Fruit fly (Drosophila melanogaster) whole organism, embryonic: ENCODE results near the gene CG12948.

Source experiments
- Atf3 ChIP-seq: fragments of 200-800 bp; sonication (Bioruptor generic); optimal IDR thresholded peaks from 3 replicates; lab custom pipeline; 2016; ENCODE audit warnings: missing biosample characterization, missing genetic modification characterization
- CG10321 ChIP-seq: fragments of 200-800 bp; sonication (Bioruptor generic); IDR thresholded peaks from 2 replicates; pipeline ENCODE4 v1.3.6; 2022; ENCODE audit warnings: missing biosample characterization, missing genetic modification characterization
- CG10543 ChIP-seq: fragments of 200-800 bp; sonication (Bioruptor generic); optimal IDR thresholded peaks from 3 replicates; lab custom pipeline; 2017; ENCODE audit warnings: missing biosample characterization, mild to moderate bottlenecking, missing genetic modification characterization, moderate library complexity
- CG10979 ChIP-seq: fragments of 200-800 bp; sonication (Bioruptor generic); optimal IDR thresholded peaks from 2 replicates; lab custom pipeline; 2018; ENCODE audit warnings: missing biosample characterization, mild to moderate bottlenecking, missing genetic modification characterization, moderate library complexity
- CG11093 ChIP-seq: fragments of 200-800 bp; sonication (Bioruptor generic); IDR thresholded peaks from 3 replicates; pipeline ENCODE4 v1.3.6; 2022; ENCODE audit warnings: missing biosample characterization, missing genetic modification characterization
- CG12744 ChIP-seq: fragments of 200-800 bp; sonication (Bioruptor generic); optimal IDR thresholded peaks from 2 replicates; lab custom pipeline; 2016; ENCODE audit warnings: missing biosample characterization, missing genetic modification characterization
- CG12942 ChIP-seq: fragments of 200-800 bp; sonication (Bioruptor generic); optimal IDR thresholded peaks from 3 replicates; lab custom pipeline; 2016; ENCODE audit warnings: missing biosample characterization, missing genetic modification characterization
- CG13775 ChIP-seq: fragments of 200-800 bp; sonication (Bioruptor generic); optimal IDR thresholded peaks from 3 replicates; lab custom pipeline; 2017; ENCODE audit warnings: missing biosample characterization, mild to moderate bottlenecking, missing genetic modification characterization
- CG14965 ChIP-seq: fragments of 200-800 bp; sonication (Bioruptor generic); optimal IDR thresholded peaks from 2 replicates; lab custom pipeline; 2016; ENCODE audit warnings: missing biosample characterization, missing genetic modification characterization, borderline replicate concordance
- CG15514 ChIP-seq: fragments of 200-800 bp; sonication (Bioruptor generic); optimal IDR thresholded peaks from 3 replicates; lab custom pipeline; 2017; ENCODE audit warnings: missing biosample characterization, missing genetic modification characterization, mild to moderate bottlenecking, moderate library complexity, missing genetic modification reagents
- CG16863 ChIP-seq: fragments of 200-800 bp; sonication (Bioruptor generic); optimal IDR thresholded peaks from 3 replicates; lab custom pipeline; 2016; ENCODE audit warnings: missing biosample characterization, missing genetic modification characterization
- CG17328 ChIP-seq: fragments of 200-800 bp; sonication (Bioruptor generic); IDR thresholded peaks from 2 replicates; pipeline ENCODE4 v1.3.6; 2022; ENCODE audit warnings: missing biosample characterization, missing genetic modification characterization
- CG17802 ChIP-seq: fragments of 200-800 bp; sonication (Bioruptor generic); optimal IDR thresholded peaks from 2 replicates; lab custom pipeline; 2018; ENCODE audit warnings: missing biosample characterization, mild to moderate bottlenecking, missing genetic modification characterization, moderate library complexity
- CG1832 ChIP-seq: fragments of 200-800 bp; sonication (Bioruptor generic); optimal IDR thresholded peaks from 2 replicates; lab custom pipeline; 2017; ENCODE audit warnings: missing biosample characterization, mild to moderate bottlenecking, missing genetic modification characterization, inconsistent platforms
- CG2116 ChIP-seq: fragments of 200-800 bp; sonication (Bioruptor generic); optimal IDR thresholded peaks from 3 replicates; lab custom pipeline; 2018; ENCODE audit warnings: missing biosample characterization, mild to moderate bottlenecking, missing genetic modification characterization
- CG2889 ChIP-seq: fragments of 200-800 bp; sonication (Bioruptor generic); IDR thresholded peaks from 3 replicates; pipeline ENCODE4 v1.3.6; 2022; ENCODE audit warnings: missing biosample characterization, missing genetic modification characterization
- CG3065 ChIP-seq: fragments of 200-800 bp; sonication (Bioruptor generic); optimal IDR thresholded peaks from 2 replicates; lab custom pipeline; 2016; ENCODE audit warnings: missing biosample characterization, missing genetic modification characterization
- CG34224 ChIP-seq: fragments of 200-800 bp; sonication (Bioruptor generic); IDR thresholded peaks from 3 replicates; pipeline ENCODE4 v1.3.6; 2022; ENCODE audit warnings: missing biosample characterization, missing genetic modification characterization; ENCODE audit not compliant: partially characterized antibody
- CG4282 ChIP-seq: fragments of 200-800 bp; sonication (Bioruptor generic); optimal IDR thresholded peaks from 2 replicates; lab custom pipeline; 2016; ENCODE audit warnings: missing biosample characterization, missing genetic modification characterization
- CG43689 ChIP-seq: fragments of 200-800 bp; sonication (Bioruptor generic); IDR thresholded peaks from 2 replicates; pipeline ENCODE4 v1.3.6; 2022; ENCODE audit warnings: missing biosample characterization, missing genetic modification characterization
- CG4424 ChIP-seq: fragments of 200-800 bp; sonication (Bioruptor generic); optimal IDR thresholded peaks from 3 replicates; lab custom pipeline; 2016; ENCODE audit warnings: missing biosample characterization, missing genetic modification characterization
- CG4730 ChIP-seq: fragments of 200-800 bp; sonication (Bioruptor generic); IDR thresholded peaks from 2 replicates; pipeline ENCODE4 v1.3.6; 2022; ENCODE audit warnings: missing biosample characterization, missing genetic modification characterization
- CG6272 ChIP-seq: fragments of 200-800 bp; sonication (Bioruptor generic); IDR thresholded peaks from 2 replicates; pipeline ENCODE4 v1.3.6; 2022; ENCODE audit warnings: missing biosample characterization, missing genetic modification characterization
- CG6791 ChIP-seq: fragments of 200-800 bp; sonication (Bioruptor generic); IDR thresholded peaks from 3 replicates; pipeline ENCODE4 v1.3.6; 2022; ENCODE audit warnings: missing biosample characterization, missing genetic modification characterization; ENCODE audit not compliant: partially characterized antibody
- CG6854 ChIP-seq: fragments of 200-800 bp; sonication (Bioruptor generic); optimal IDR thresholded peaks from 3 replicates; lab custom pipeline; 2017; ENCODE audit warnings: missing biosample characterization, mild to moderate bottlenecking, missing genetic modification characterization
- CG7372 ChIP-seq: fragments of 200-800 bp; sonication (Bioruptor generic); IDR thresholded peaks from 2 replicates; pipeline ENCODE4 v1.3.6; 2022; ENCODE audit warnings: missing biosample characterization, missing genetic modification characterization
- CG9727 ChIP-seq: fragments of 200-800 bp; sonication (Bioruptor generic); optimal IDR thresholded peaks from 3 replicates; lab custom pipeline; 2017; ENCODE audit warnings: missing biosample characterization, mild to moderate bottlenecking, missing genetic modification characterization
- Ets97D ChIP-seq: fragments of 200-800 bp; sonication (Bioruptor generic); optimal IDR thresholded peaks from 3 replicates; lab custom pipeline; 2016; ENCODE audit warnings: missing biosample characterization, missing genetic modification characterization
- HLH3B ChIP-seq: fragments of 200-800 bp; sonication (Bioruptor generic); IDR thresholded peaks from 2 replicates; pipeline ENCODE4 v1.3.6; 2022; ENCODE audit warnings: missing biosample characterization, missing genetic modification characterization
- Hey ChIP-seq: fragments of 200-800 bp; sonication (Bioruptor generic); optimal IDR thresholded peaks from 3 replicates; lab custom pipeline; 2018; ENCODE audit warnings: missing biosample characterization, mild to moderate bottlenecking, missing genetic modification characterization
- Kr ChIP-seq: fragments of 200-800 bp; sonication (Bioruptor generic); optimal IDR thresholded peaks from 2 replicates; lab custom pipeline; 2017; ENCODE audit warnings: missing biosample characterization, mild to moderate bottlenecking, missing genetic modification characterization
- Lim3 ChIP-seq: fragments of 200-800 bp; sonication (Bioruptor generic); IDR thresholded peaks from 2 replicates; pipeline ENCODE4 v1.3.6; 2022; ENCODE audit warnings: missing biosample characterization, missing genetic modification characterization
- MESR4 ChIP-seq: fragments of 200-800 bp; sonication (Bioruptor generic); optimal IDR thresholded peaks from 2 replicates; lab custom pipeline; 2018; ENCODE audit warnings: missing biosample characterization, mild to moderate bottlenecking, missing genetic modification characterization, moderate library complexity
- NC2α ChIP-seq: fragments of 200-800 bp; sonication (Bioruptor generic); optimal IDR thresholded peaks from 2 replicates; lab custom pipeline; 2016; ENCODE audit warnings: missing biosample characterization, missing genetic modification characterization
- Neu2 ChIP-seq: fragments of 200-800 bp; sonication (Bioruptor generic); optimal IDR thresholded peaks from 3 replicates; lab custom pipeline; 2016; ENCODE audit warnings: missing biosample characterization, missing genetic modification characterization, borderline replicate concordance
- Sry-δ ChIP-seq: fragments of 200-800 bp; sonication (Bioruptor generic); optimal IDR thresholded peaks from 2 replicates; lab custom pipeline; 2016; ENCODE audit warnings: missing biosample characterization, missing genetic modification characterization
- caup ChIP-seq: fragments of 200-800 bp; sonication (Bioruptor generic); optimal IDR thresholded peaks from 3 replicates; lab custom pipeline; 2017; ENCODE audit warnings: missing biosample characterization, mild to moderate bottlenecking, missing genetic modification characterization, moderate library complexity; ENCODE audit not compliant: severe bottlenecking
- corto ChIP-seq: fragments of 200-800 bp; sonication (Bioruptor generic); optimal IDR thresholded peaks from 2 replicates; lab custom pipeline; 2016; ENCODE audit warnings: missing biosample characterization, mild to moderate bottlenecking, missing genetic modification characterization, moderate library complexity
- dmrt11E ChIP-seq: fragments of 200-800 bp; sonication (Bioruptor generic); optimal IDR thresholded peaks from 3 replicates; lab custom pipeline; 2018; ENCODE audit warnings: missing biosample characterization, mild to moderate bottlenecking, missing genetic modification characterization, moderate library complexity
- esg ChIP-seq: fragments of 200-800 bp; sonication (Bioruptor generic); conservative IDR thresholded peaks from 2 replicates; pipeline ENCODE4 v1.3.6; 2022; ENCODE audit warnings: missing biosample characterization, missing genetic modification characterization
- gem ChIP-seq: fragments of 200-800 bp; sonication (Bioruptor generic); optimal IDR thresholded peaks from 2 replicates; lab custom pipeline; 2019; ENCODE audit warnings: missing biosample characterization, mild to moderate bottlenecking, missing genetic modification characterization, moderate library complexity
- lab ChIP-seq: fragments of 200-800 bp; sonication (Bioruptor generic); optimal IDR thresholded peaks from 3 replicates; lab custom pipeline; 2017; ENCODE audit warnings: missing biosample characterization, missing genetic modification characterization, mild to moderate bottlenecking, moderate library complexity, missing genetic modification reagents
- peb ChIP-seq: fragments of 200-800 bp; sonication (Bioruptor generic); IDR thresholded peaks from 2 replicates; pipeline ENCODE4 v1.3.6; 2022; ENCODE audit warnings: missing biosample characterization, missing genetic modification characterization
- pho ChIP-seq: fragments of 200-800 bp; sonication (Bioruptor generic); optimal IDR thresholded peaks from 2 replicates; lab custom pipeline; 2016; ENCODE audit warnings: missing biosample characterization, missing genetic modification characterization
- sima ChIP-seq: fragments of 200-800 bp; sonication (Bioruptor generic); optimal IDR thresholded peaks from 2 replicates; lab custom pipeline; 2016; ENCODE audit warnings: missing biosample characterization, missing genetic modification characterization
- sna ChIP-seq: fragments of 200-800 bp; sonication (Bioruptor generic); IDR thresholded peaks from 2 replicates; pipeline ENCODE4 v1.3.6; 2022; ENCODE audit warnings: missing biosample characterization, missing genetic modification characterization; ENCODE audit not compliant: partially characterized antibody
- stwl ChIP-seq: fragments of 200-800 bp; sonication (Bioruptor generic); optimal IDR thresholded peaks from 3 replicates; lab custom pipeline; 2018; ENCODE audit warnings: missing biosample characterization, mild to moderate bottlenecking, missing genetic modification characterization, moderate library complexity
- tgo ChIP-seq: fragments of 200-800 bp; sonication (Bioruptor generic); IDR thresholded peaks from 3 replicates; pipeline ENCODE4 v1.3.6; 2022; ENCODE audit warnings: missing biosample characterization, missing genetic modification characterization
- unc-4 ChIP-seq: fragments of 200-800 bp; sonication (Bioruptor generic); IDR thresholded peaks from 2 replicates; pipeline ENCODE4 v1.3.6; 2022; ENCODE audit warnings: missing biosample characterization, missing genetic modification characterization; ENCODE audit not compliant: partially characterized antibody
- yki ChIP-seq: fragments of >200 bp; optimal IDR thresholded peaks from 3 replicates; lab custom pipeline; 2018

Gene CG12948

dm6 chr3R:9705008-9705628 is 42.4 kb downstream of the CG12948 start, which contains the start of gene Unc-115a (continued):
- TF ChIP-seq Hey (no peak), CG4730 (GFP tag; lab: Robert Waterston, UW) (no peak), peb (GFP tag; lab: Robert Waterston, UW) (no peak), CG6854 (peak; percentile 28), CG2116 (GFP tag; lab: Kevin White, UChicago) (peak; percentile 74), NC2α (GFP tag; lab: Kevin White, UChicago) (peak; percentile 43), CG13775 (peak; percentile 36), CG43689 (GFP tag; lab: Robert Waterston, UW) (no peak), stwl (tag; lab: Kevin White, UChicago) (peak; percentile 69), tgo (no peak), CG1832 (no peak), caup (peak; percentile 61), CG9727 (GFP tag; lab: Kevin White, UChicago) (peak; percentile 52), esg (GFP tag; lab: Robert Waterston, UW) (no peak), CG12744 (peak; percentile 58), Neu2 (GFP tag; lab: Kevin White, UChicago) (no peak), CG2889 (no peak), dmrt11E (tag; lab: Kevin White, UChicago) (peak; percentile 17), sima (GFP tag; lab: Kevin White, UChicago) (no peak), CG10321 (no peak), CG17802 (no peak), CG4424 (GFP tag; lab: Kevin White, UChicago) (no peak), CG11093 (GFP tag; lab: Robert Waterston, UW) (0 out of 3 replicates have a peak, but pooled peaks have one; percentile 12), CG15514 (GFP tag; lab: Kevin White, UChicago) (peak; percentile 85), HLH3B (GFP tag; lab: Robert Waterston, UW) (no peak), gem (tag; lab: Kevin White, UChicago) (no peak), CG17328 (GFP tag; lab: Robert Waterston, UW) (no peak), CG12942 (GFP tag; lab: Kevin White, UChicago) (no peak), Sry-δ (GFP tag; lab: Kevin White, UChicago) (peak; percentile 86), CG3065 (no peak), CG10979 (tag; lab: Kevin White, UChicago) (peak; percentile 36), pho (peak; percentile 80), CG14965 (no peak), yki (lab: Kevin White, UChicago) (no peak), Lim3 (GFP tag; lab: Robert Waterston, UW) (no peak), CG6272 (GFP tag; lab: Robert Waterston, UW) (peak; percentile 30; the same call in 1 of the 2 replicates), MESR4 (GFP tag; lab: Kevin White, UChicago) (peak; percentile 53), CG4282 (GFP tag; lab: Kevin White, UChicago) (peak; percentile 56), Ets97D (GFP tag; lab: Kevin White, UChicago) (peak; percentile 92), CG7372 (GFP tag; lab: Robert Waterston, UW) (no peak), CG34224 (no peak), CG10543 (GFP tag; lab: Kevin White, UChicago) (peak; percentile 32), Atf3 (GFP tag; lab: Kevin White, UChicago) (peak; percentile 29), Kr (no peak), sna (GFP tag; lab: Robert Waterston, UW) (no peak), CG16863 (peak; percentile 37), CG6791 (GFP tag; lab: Robert Waterston, UW) (no peak), corto (no peak), lab (GFP tag; lab: Kevin White, UChicago) (no peak), unc-4 (GFP tag; lab: Robert Waterston, UW) (no peak)
